Worm (Caenorhabditis elegans) whole organism, late embryonic: Measurements from ENCODE around the gene F14D2.11.

Source experiments
- C08G9.2 ChIP-seq: sonication (generic microtip); optimal IDR thresholded peaks from 2 replicates; lab custom pipeline; 2016; ENCODE audit warnings: mild to moderate bottlenecking, missing genetic modification characterization, moderate library complexity, missing compliant biosample characterization
- F13H6.1 ChIP-seq: sonication (generic microtip); optimal IDR thresholded peaks from 2 replicates; lab custom pipeline; 2016; ENCODE audit warnings: missing genetic modification characterization, missing compliant biosample characterization
- K02D7.2 ChIP-seq: sonication (generic microtip); optimal IDR thresholded peaks from 2 replicates; lab custom pipeline; 2017; ENCODE audit warnings: mild to moderate bottlenecking, missing genetic modification characterization, missing compliant biosample characterization
- K09A11.1 ChIP-seq: sonication (generic microtip); optimal IDR thresholded peaks from 2 replicates; lab custom pipeline; 2017; ENCODE audit warnings: antibody characterized with exemption, mild to moderate bottlenecking, missing genetic modification characterization, missing compliant biosample characterization; ENCODE audit not compliant: insufficient read depth
- T23F11.4 ChIP-seq: fragments of 200-800 bp; sonication (Bioruptor generic); optimal IDR thresholded peaks from 2 replicates; lab custom pipeline; 2018; ENCODE audit warnings: mild to moderate bottlenecking, missing genetic modification characterization, missing compliant biosample characterization
- ahr-1 ChIP-seq: sonication (generic microtip); optimal IDR thresholded peaks from 2 replicates; lab custom pipeline; 2016; ENCODE audit warnings: missing genetic modification characterization, missing compliant biosample characterization
- ama-1 ChIP-seq: fragments of 150-350 bp; optimal IDR thresholded peaks from 2 replicates; lab custom pipeline; 2014
- ceh-14 ChIP-seq: sonication (generic microtip); optimal IDR thresholded peaks from 2 replicates; lab custom pipeline; 2016; ENCODE audit warnings: missing genotype, missing genetic modification characterization, missing compliant biosample characterization
- ceh-2 ChIP-seq: sonication (generic microtip); optimal IDR thresholded peaks from 2 replicates; lab custom pipeline; 2016; ENCODE audit warnings: missing genotype, missing genetic modification characterization, missing compliant biosample characterization
- ceh-22 ChIP-seq: sonication (generic microtip); optimal IDR thresholded peaks from 2 replicates; lab custom pipeline; 2017; ENCODE audit warnings: missing biosample characterization, missing genetic modification characterization
- ceh-30 ChIP-seq: fragments of 150-350 bp; optimal IDR thresholded peaks from 2 replicates; lab custom pipeline; 2014; ENCODE audit warnings: missing biosample characterization, missing genetic modification characterization
- ceh-34 ChIP-seq: sonication (generic microtip); optimal IDR thresholded peaks from 2 replicates; lab custom pipeline; 2016; ENCODE audit warnings: mild to moderate bottlenecking, missing genetic modification characterization, missing compliant biosample characterization
- ceh-45 ChIP-seq: fragments of 200-800 bp; sonication (Bioruptor generic); IDR thresholded peaks from 2 replicates; pipeline ENCODE4 v1.3.6; 2022; ENCODE audit warnings: missing genetic modification reagents, missing genetic modification characterization, missing compliant biosample characterization
- ceh-6 ChIP-seq: fragments of 200-800 bp; sonication (Bioruptor generic); optimal IDR thresholded peaks from 2 replicates; lab custom pipeline; 2018; ENCODE audit warnings: mild to moderate bottlenecking, missing genetic modification characterization, missing compliant biosample characterization
- dve-1 ChIP-seq: sonication (generic microtip); optimal IDR thresholded peaks from 2 replicates; lab custom pipeline; 2017; ENCODE audit warnings: antibody characterized with exemption, mild to moderate bottlenecking, missing genetic modification characterization, missing compliant biosample characterization
- elt-4 ChIP-seq: sonication (generic microtip); optimal IDR thresholded peaks from 2 replicates; lab custom pipeline; 2016; ENCODE audit warnings: missing genetic modification characterization, missing compliant biosample characterization
- fax-1 ChIP-seq: sonication (generic microtip); optimal IDR thresholded peaks from 2 replicates; lab custom pipeline; 2016; ENCODE audit warnings: missing genotype, missing genetic modification characterization, missing compliant biosample characterization
- fkh-6 ChIP-seq: sonication (generic microtip); optimal IDR thresholded peaks from 2 replicates; lab custom pipeline; 2016; ENCODE audit warnings: missing genetic modification characterization, missing compliant biosample characterization
- gmeb-2 ChIP-seq: sonication (generic microtip); optimal IDR thresholded peaks from 2 replicates; lab custom pipeline; 2016; ENCODE audit warnings: missing genetic modification characterization, inconsistent platforms, missing compliant biosample characterization
- hlh-13 ChIP-seq: fragments of 200-800 bp; sonication (Bioruptor generic); optimal IDR thresholded peaks from 2 replicates; lab custom pipeline; 2018; ENCODE audit warnings: mild to moderate bottlenecking, missing genetic modification characterization, missing compliant biosample characterization
- hlh-30 ChIP-seq: sonication (generic microtip); optimal IDR thresholded peaks from 2 replicates; lab custom pipeline; 2017; ENCODE audit warnings: antibody characterized with exemption, missing genetic modification characterization, missing compliant biosample characterization; ENCODE audit not compliant: insufficient read depth
- hlh-8 ChIP-seq: sonication (generic microtip); optimal IDR thresholded peaks from 2 replicates; lab custom pipeline; 2016; ENCODE audit warnings: missing genotype, missing genetic modification characterization, missing compliant biosample characterization
- lim-6 ChIP-seq: sonication (generic microtip); optimal IDR thresholded peaks from 2 replicates; lab custom pipeline; 2016; ENCODE audit warnings: missing genetic modification characterization, missing compliant biosample characterization
- nhr-232 ChIP-seq: sonication (generic microtip); optimal IDR thresholded peaks from 2 replicates; lab custom pipeline; 2016; ENCODE audit warnings: missing genetic modification characterization, missing compliant biosample characterization
- npax-4 ChIP-seq: sonication (generic microtip); optimal IDR thresholded peaks from 2 replicates; lab custom pipeline; 2016; ENCODE audit warnings: missing genetic modification characterization, missing compliant biosample characterization
- pag-3 ChIP-seq: sonication (generic microtip); optimal IDR thresholded peaks from 2 replicates; lab custom pipeline; 2016; ENCODE audit warnings: missing compliant biosample characterization, missing genetic modification characterization, borderline replicate concordance
- pax-1 ChIP-seq: fragments of 150-350 bp; optimal IDR thresholded peaks from 2 replicates; lab custom pipeline; 2014; ENCODE audit warnings: missing biosample characterization, missing genetic modification characterization
- pha-4 ChIP-seq: fragments of 150-350 bp; optimal IDR thresholded peaks from 2 replicates; lab custom pipeline; 2018; ENCODE audit warnings: missing biosample characterization, missing genetic modification reagents, missing genetic modification characterization
- pqm-1 ChIP-seq: sonication (generic microtip); optimal IDR thresholded peaks from 2 replicates; lab custom pipeline; 2016; ENCODE audit warnings: missing genetic modification characterization, missing compliant biosample characterization
- pros-1 ChIP-seq: fragments of 150-350 bp; optimal IDR thresholded peaks from 2 replicates; lab custom pipeline; 2014; ENCODE audit warnings: missing biosample characterization, missing genetic modification reagents, missing genetic modification characterization
- ref-2 ChIP-seq: sonication (generic microtip); optimal IDR thresholded peaks from 2 replicates; lab custom pipeline; 2016; ENCODE audit warnings: missing genetic modification characterization, missing compliant biosample characterization
- rnt-1 ChIP-seq: sonication (generic microtip); optimal IDR thresholded peaks from 2 replicates; lab custom pipeline; 2016; ENCODE audit warnings: missing genetic modification characterization, missing compliant biosample characterization
- sox-2 ChIP-seq: fragments of 200-800 bp; sonication (Bioruptor generic); IDR thresholded peaks from 2 replicates; pipeline ENCODE4 v1.3.6; 2022; ENCODE audit warnings: missing genetic modification reagents, missing genetic modification characterization, missing compliant biosample characterization
- syd-9 ChIP-seq: sonication (generic microtip); optimal IDR thresholded peaks from 2 replicates; lab custom pipeline; 2016; ENCODE audit warnings: mild to moderate bottlenecking, missing genetic modification characterization, moderate library complexity, missing compliant biosample characterization
- tbx-7 ChIP-seq: sonication (generic microtip); optimal IDR thresholded peaks from 2 replicates; lab custom pipeline; 2016; ENCODE audit warnings: missing genotype, missing genetic modification characterization, missing compliant biosample characterization
- unc-42 ChIP-seq: sonication (generic microtip); optimal IDR thresholded peaks from 2 replicates; lab custom pipeline; 2016; ENCODE audit warnings: missing genotype, missing genetic modification characterization, missing compliant biosample characterization
- unc-55 ChIP-seq: sonication (generic microtip); optimal IDR thresholded peaks from 2 replicates; lab custom pipeline; 2017; ENCODE audit warnings: missing biosample characterization, missing genetic modification reagents, missing genetic modification characterization

The F14D2.11 gene

DNA sequence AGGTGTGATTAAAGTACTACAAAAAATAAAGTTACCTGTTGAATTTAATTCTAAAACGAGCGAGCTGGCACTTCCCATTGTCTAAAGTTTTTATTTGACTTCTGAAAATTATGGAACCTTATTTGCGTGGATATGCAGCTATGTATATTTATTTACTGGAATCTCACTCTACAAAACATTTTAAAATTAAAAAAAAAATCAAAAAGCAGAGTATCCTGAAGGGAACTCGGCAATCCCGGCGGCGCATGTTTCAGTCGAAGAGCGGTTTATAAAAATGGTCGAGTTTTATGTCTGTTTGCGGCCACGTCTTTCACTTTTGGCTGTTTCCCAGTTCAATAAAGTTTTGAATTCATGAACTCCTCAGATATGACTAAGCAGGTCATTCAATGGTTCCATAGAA is 4.8 kb downstream of the F14D2.11 start, which contains the start of gene F14D2.19:
TSS of gene F14D2.19 (minus strand) at position 101 of the 400 bp plus-strand sequence.
- TF ChIP-seq pax-1 (tag; lab: Kevin White, UChicago) (no peak), ref-2 (tag; lab: Kevin White, UChicago) (no peak)

ce11 chrII:3332039-3332438 is 9.8 kb downstream of the F14D2.11 start, which contains the start of gene irld-27:
Gene irld-27 (plus strand): TSS chrII:3332339.
- TF ChIP-seq gmeb-2 (tag; lab: Kevin White, UChicago) (no peak), pha-4 (tag; lab: Kevin White, UChicago) (no peak), npax-4 (tag; lab: Kevin White, UChicago) (no peak), ceh-30 (tag; lab: Kevin White, UChicago) (no peak), ref-2 (tag; lab: Kevin White, UChicago) (no peak), nhr-232 (tag; lab: Kevin White, UChicago) (no peak), unc-42 (no peak), pag-3 (tag; lab: Kevin White, UChicago) (no peak), fax-1 (no peak), hlh-13 (GFP tag; lab: Kevin White, UChicago) (no peak), ceh-34 (no peak), hlh-8 (no peak), hlh-30 (tag; lab: Kevin White, UChicago) (no peak), pax-1 (tag; lab: Kevin White, UChicago) (no peak), ceh-14 (tag; lab: Kevin White, UChicago) (no peak), ceh-45 (GFP tag; lab: Robert Waterston, UW) (no peak), ama-1 (lab: Kevin White, UChicago) (no peak), elt-4 (tag; lab: Kevin White, UChicago) (no peak)
- TF ChIP-seq, all 69 proteins: peak for 0

ce11 chrII:3327104-3327503 is 14.8 kb downstream of the F14D2.11 start, which contains the start of gene Y46D2A.3:
Gene Y46D2A.3 (minus strand): TSS chrII:3327204.
- TF ChIP-seq T23F11.4 (GFP tag; lab: Kevin White, UChicago) (no peak), pha-4 (tag; lab: Kevin White, UChicago) (no peak), tbx-7 (tag; lab: Kevin White, UChicago) (no peak), fax-1 (no peak), ahr-1 (tag; lab: Kevin White, UChicago) (no peak), dve-1 (tag; lab: Kevin White, UChicago) (no peak), syd-9 (tag; lab: Kevin White, UChicago) (no peak), F13H6.1 (tag; lab: Kevin White, UChicago) (no peak), K09A11.1 (tag; lab: Kevin White, UChicago) (no peak), ceh-22 (tag; lab: Kevin White, UChicago) (no peak), rnt-1 (tag; lab: Kevin White, UChicago) (no peak), fkh-6 (tag; lab: Kevin White, UChicago) (no peak)

DNA sequence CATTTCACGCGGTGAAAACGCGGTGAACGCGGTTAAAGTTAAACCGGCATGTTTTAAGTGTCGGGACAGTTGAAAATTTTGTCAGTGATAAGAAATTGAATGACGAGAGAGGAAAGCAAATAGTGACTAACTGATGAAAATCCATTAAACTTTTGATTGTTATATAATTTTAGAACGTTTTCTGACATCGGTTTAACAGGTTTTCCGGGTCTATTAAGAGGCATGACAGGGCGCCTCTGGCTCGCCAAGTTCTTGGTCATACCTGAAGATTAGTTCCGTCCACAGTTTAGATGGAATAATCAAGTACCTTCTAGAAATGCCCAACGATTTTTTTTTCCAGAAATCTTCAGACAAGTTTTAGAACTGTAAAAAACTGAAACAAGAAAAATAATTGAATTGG is 18.7 kb downstream of the F14D2.11 start, which contains the start of gene Y46D2A.2:
TSS of gene Y46D2A.2 (minus strand) at position 101 of the 400 bp plus-strand sequence.
- TF ChIP-seq K02D7.2 (tag; lab: Kevin White, UChicago) (no peak), T23F11.4 (GFP tag; lab: Kevin White, UChicago) (no peak), ceh-6 (GFP tag; lab: Kevin White, UChicago) (no peak), C08G9.2 (tag; lab: Kevin White, UChicago) (no peak), unc-55 (GFP tag; lab: Kevin White, UChicago) (no peak), fkh-6 (tag; lab: Kevin White, UChicago) (no peak), ceh-45 (GFP tag; lab: Robert Waterston, UW) (no peak), sox-2 (no peak), hlh-30 (tag; lab: Kevin White, UChicago) (no peak), lim-6 (no peak), pag-3 (tag; lab: Kevin White, UChicago) (no peak), pros-1 (tag; lab: Kevin White, UChicago) (no peak), ceh-30 (tag; lab: Kevin White, UChicago) (no peak), hlh-8 (no peak), ceh-14 (tag; lab: Kevin White, UChicago) (no peak), ceh-2 (tag; lab: Kevin White, UChicago) (no peak), ref-2 (tag; lab: Kevin White, UChicago) (no peak), pqm-1 (no peak)
- TF ChIP-seq, all 69 proteins: peak for 0
